Worm (Caenorhabditis elegans) whole organism, late embryonic: ENCODE data around the gene Y54G2A.38.
"Not testable (repeated sequence)": the region's sequence is repeated elsewhere in the genome, so short reads cannot be mapped to it uniquely, and the experiment has no call there.

Source experiments
- C38D4.7 ChIP-seq: fragments of 200-800 bp; sonication (Bioruptor generic); optimal IDR thresholded peaks from 2 replicates; lab custom pipeline; 2018; ENCODE audit warnings: mild to moderate bottlenecking, missing genetic modification characterization, moderate library complexity, missing compliant biosample characterization
- F13H6.1 ChIP-seq: sonication (generic microtip); optimal IDR thresholded peaks from 2 replicates; lab custom pipeline; 2016; ENCODE audit warnings: missing genetic modification characterization, missing compliant biosample characterization
- K02D7.2 ChIP-seq: sonication (generic microtip); optimal IDR thresholded peaks from 2 replicates; lab custom pipeline; 2017; ENCODE audit warnings: mild to moderate bottlenecking, missing genetic modification characterization, missing compliant biosample characterization
- K09A11.1 ChIP-seq: sonication (generic microtip); optimal IDR thresholded peaks from 2 replicates; lab custom pipeline; 2017; ENCODE audit warnings: antibody characterized with exemption, mild to moderate bottlenecking, missing genetic modification characterization, missing compliant biosample characterization; ENCODE audit not compliant: insufficient read depth
- Y22D7AL.16 ChIP-seq: sonication (generic microtip); optimal IDR thresholded peaks from 2 replicates; lab custom pipeline; 2016; ENCODE audit warnings: missing genetic modification characterization, missing compliant biosample characterization
- ahr-1 ChIP-seq: sonication (generic microtip); optimal IDR thresholded peaks from 2 replicates; lab custom pipeline; 2016; ENCODE audit warnings: missing genetic modification characterization, missing compliant biosample characterization
- ama-1 ChIP-seq: fragments of 150-350 bp; optimal IDR thresholded peaks from 2 replicates; lab custom pipeline; 2014
- ceh-14 ChIP-seq: sonication (generic microtip); optimal IDR thresholded peaks from 2 replicates; lab custom pipeline; 2016; ENCODE audit warnings: missing genotype, missing genetic modification characterization, missing compliant biosample characterization
- ceh-18 ChIP-seq: sonication (generic microtip); optimal IDR thresholded peaks from 2 replicates; lab custom pipeline; 2016; ENCODE audit warnings: missing genetic modification characterization, missing compliant biosample characterization
- ceh-19 ChIP-seq: fragments of 200-800 bp; sonication (Bioruptor generic); optimal IDR thresholded peaks from 2 replicates; lab custom pipeline; 2018; ENCODE audit warnings: mild to moderate bottlenecking, missing genetic modification characterization, missing compliant biosample characterization
- ceh-2 ChIP-seq: sonication (generic microtip); optimal IDR thresholded peaks from 2 replicates; lab custom pipeline; 2016; ENCODE audit warnings: missing genotype, missing genetic modification characterization, missing compliant biosample characterization
- ceh-22 ChIP-seq: sonication (generic microtip); optimal IDR thresholded peaks from 2 replicates; lab custom pipeline; 2017; ENCODE audit warnings: missing biosample characterization, missing genetic modification characterization
- ceh-30 ChIP-seq: fragments of 150-350 bp; optimal IDR thresholded peaks from 2 replicates; lab custom pipeline; 2014; ENCODE audit warnings: missing biosample characterization, missing genetic modification characterization
- ceh-31 ChIP-seq: sonication (generic microtip); optimal IDR thresholded peaks from 2 replicates; lab custom pipeline; 2016; ENCODE audit warnings: missing genetic modification characterization, missing compliant biosample characterization
- ceh-34 ChIP-seq: sonication (generic microtip); optimal IDR thresholded peaks from 2 replicates; lab custom pipeline; 2016; ENCODE audit warnings: mild to moderate bottlenecking, missing genetic modification characterization, missing compliant biosample characterization
- ceh-45 ChIP-seq: fragments of 200-800 bp; sonication (Bioruptor generic); IDR thresholded peaks from 2 replicates; pipeline ENCODE4 v1.3.6; 2022; ENCODE audit warnings: missing genetic modification reagents, missing genetic modification characterization, missing compliant biosample characterization
- ceh-48 ChIP-seq: sonication (generic microtip); optimal IDR thresholded peaks from 2 replicates; lab custom pipeline; 2016; ENCODE audit warnings: missing genetic modification characterization, inconsistent platforms, missing compliant biosample characterization
- elt-2 ChIP-seq: sonication (generic microtip); optimal IDR thresholded peaks from 2 replicates; lab custom pipeline; 2016; ENCODE audit warnings: missing genetic modification reagents, missing genetic modification characterization, missing compliant biosample characterization
- elt-4 ChIP-seq: sonication (generic microtip); optimal IDR thresholded peaks from 2 replicates; lab custom pipeline; 2016; ENCODE audit warnings: missing genetic modification characterization, missing compliant biosample characterization
- ets-4 ChIP-seq: sonication (generic microtip); optimal IDR thresholded peaks from 2 replicates; lab custom pipeline; 2016; ENCODE audit warnings: missing genetic modification characterization, missing compliant biosample characterization
- eyg-1 ChIP-seq: sonication (generic microtip); optimal IDR thresholded peaks from 2 replicates; lab custom pipeline; 2016; ENCODE audit warnings: missing genotype, missing genetic modification characterization, missing compliant biosample characterization
- fax-1 ChIP-seq: sonication (generic microtip); optimal IDR thresholded peaks from 2 replicates; lab custom pipeline; 2016; ENCODE audit warnings: missing genotype, missing genetic modification characterization, missing compliant biosample characterization
- gmeb-2 ChIP-seq: sonication (generic microtip); optimal IDR thresholded peaks from 2 replicates; lab custom pipeline; 2016; ENCODE audit warnings: missing genetic modification characterization, inconsistent platforms, missing compliant biosample characterization
- hlh-13 ChIP-seq: fragments of 200-800 bp; sonication (Bioruptor generic); optimal IDR thresholded peaks from 2 replicates; lab custom pipeline; 2018; ENCODE audit warnings: mild to moderate bottlenecking, missing genetic modification characterization, missing compliant biosample characterization
- hlh-30 ChIP-seq: sonication (generic microtip); optimal IDR thresholded peaks from 2 replicates; lab custom pipeline; 2017; ENCODE audit warnings: antibody characterized with exemption, missing genetic modification characterization, missing compliant biosample characterization; ENCODE audit not compliant: insufficient read depth
- hlh-6 ChIP-seq: sonication (generic microtip); optimal IDR thresholded peaks from 2 replicates; lab custom pipeline; 2016; ENCODE audit warnings: missing genotype, missing genetic modification characterization, missing compliant biosample characterization
- hlh-8 ChIP-seq: sonication (generic microtip); optimal IDR thresholded peaks from 2 replicates; lab custom pipeline; 2016; ENCODE audit warnings: missing genotype, missing genetic modification characterization, missing compliant biosample characterization
- lim-6 ChIP-seq: sonication (generic microtip); optimal IDR thresholded peaks from 2 replicates; lab custom pipeline; 2016; ENCODE audit warnings: missing genetic modification characterization, missing compliant biosample characterization
- lin-11 ChIP-seq: fragments of 200-800 bp; sonication (Bioruptor generic); optimal IDR thresholded peaks from 2 replicates; lab custom pipeline; 2018; ENCODE audit warnings: mild to moderate bottlenecking, missing genetic modification characterization, missing compliant biosample characterization
- nhr-232 ChIP-seq: sonication (generic microtip); optimal IDR thresholded peaks from 2 replicates; lab custom pipeline; 2016; ENCODE audit warnings: missing genetic modification characterization, missing compliant biosample characterization
- npax-4 ChIP-seq: sonication (generic microtip); optimal IDR thresholded peaks from 2 replicates; lab custom pipeline; 2016; ENCODE audit warnings: missing genetic modification characterization, missing compliant biosample characterization
- pag-3 ChIP-seq: sonication (generic microtip); optimal IDR thresholded peaks from 2 replicates; lab custom pipeline; 2016; ENCODE audit warnings: missing compliant biosample characterization, missing genetic modification characterization, borderline replicate concordance
- pax-1 ChIP-seq: fragments of 150-350 bp; optimal IDR thresholded peaks from 2 replicates; lab custom pipeline; 2014; ENCODE audit warnings: missing biosample characterization, missing genetic modification characterization
- pha-4 ChIP-seq: fragments of 150-350 bp; optimal IDR thresholded peaks from 2 replicates; lab custom pipeline; 2018; ENCODE audit warnings: missing biosample characterization, missing genetic modification reagents, missing genetic modification characterization
- pros-1 ChIP-seq: fragments of 150-350 bp; optimal IDR thresholded peaks from 2 replicates; lab custom pipeline; 2014; ENCODE audit warnings: missing biosample characterization, missing genetic modification reagents, missing genetic modification characterization
- ref-2 ChIP-seq: sonication (generic microtip); optimal IDR thresholded peaks from 2 replicates; lab custom pipeline; 2016; ENCODE audit warnings: missing genetic modification characterization, missing compliant biosample characterization
- sdc-2 ChIP-seq: sonication (generic microtip); optimal IDR thresholded peaks from 2 replicates; lab custom pipeline; 2016; ENCODE audit warnings: missing genotype, missing genetic modification characterization, missing compliant biosample characterization
- sox-4 ChIP-seq: sonication (generic microtip); optimal IDR thresholded peaks from 2 replicates; lab custom pipeline; 2017; ENCODE audit warnings: mild to moderate bottlenecking, missing genetic modification characterization, inconsistent platforms, missing compliant biosample characterization
- syd-9 ChIP-seq: sonication (generic microtip); optimal IDR thresholded peaks from 2 replicates; lab custom pipeline; 2016; ENCODE audit warnings: mild to moderate bottlenecking, missing genetic modification characterization, moderate library complexity, missing compliant biosample characterization
- tbx-2 ChIP-seq: sonication (generic microtip); optimal IDR thresholded peaks from 2 replicates; lab custom pipeline; 2016; ENCODE audit warnings: missing genetic modification characterization, missing compliant biosample characterization
- ttx-3 ChIP-seq: sonication (generic microtip); optimal IDR thresholded peaks from 2 replicates; lab custom pipeline; 2016; ENCODE audit warnings: missing genetic modification reagents, missing genetic modification characterization, missing compliant biosample characterization
- unc-3 ChIP-seq, 2 experiments: fragments of 200-800 bp in 1 of 2; sonication (Bioruptor generic) in 1 of 2; sonication (generic microtip) in 1 of 2; conservative IDR thresholded peaks in 1 of 2; optimal IDR thresholded peaks in 1 of 2; 2 replicates each; pipeline versions ENCODE4 v1.3.6 to Lab custom; 2016 to 2022; ENCODE audit warnings: missing compliant biosample characterization in 2 of 2, missing genetic modification characterization in 2 of 2, missing genetic modification reagents in 1 of 2
- unc-55 ChIP-seq: sonication (generic microtip); optimal IDR thresholded peaks from 2 replicates; lab custom pipeline; 2017; ENCODE audit warnings: missing biosample characterization, missing genetic modification reagents, missing genetic modification characterization
- unc-86 ChIP-seq: sonication (generic microtip); optimal IDR thresholded peaks from 2 replicates; lab custom pipeline; 2016; ENCODE audit warnings: missing genetic modification characterization, missing compliant biosample characterization
- ztf-16 ChIP-seq: sonication (generic microtip); optimal IDR thresholded peaks from 2 replicates; lab custom pipeline; 2017; ENCODE audit warnings: missing genetic modification characterization, missing compliant biosample characterization

Y54G2A.38 gene

ce11 chrIV:2712935-2713334 is 46.3 kb upstream of the Y54G2A.38 start, which contains the start of gene Y94H6A.12:
Gene Y94H6A.12, minus strand, starts transcription at chrIV:2713035.
- TF ChIP-seq K09A11.1 (tag; lab: Kevin White, UChicago) (no peak), Y22D7AL.16 (tag; lab: Kevin White, UChicago) (no peak), ceh-30 (tag; lab: Kevin White, UChicago) (no peak), sdc-2 (tag; lab: Kevin White, UChicago) (no peak), ceh-34 (tag; lab: Kevin White, UChicago) (no peak)

DNA sequence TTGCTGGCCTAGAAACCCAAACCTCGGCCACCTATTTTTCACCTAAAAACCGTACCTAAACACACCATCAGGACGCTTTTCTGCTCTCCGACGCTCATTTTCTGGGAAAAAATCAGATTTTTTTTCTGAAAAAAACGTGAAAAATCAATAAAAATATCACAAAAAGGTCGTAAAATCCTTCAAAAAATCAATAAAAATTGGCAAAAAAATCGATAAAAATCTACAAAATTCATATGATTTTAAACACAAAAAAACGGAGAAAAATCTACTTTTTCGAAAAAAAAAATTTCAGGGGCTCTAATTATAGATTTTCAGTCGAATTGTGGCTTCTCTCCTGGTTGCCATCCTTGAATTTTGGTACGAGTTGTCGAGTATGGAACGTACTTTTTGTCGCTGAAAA is 42.8 kb upstream of the Y54G2A.38 start, which contains the start of gene Y94H6A.7:
Gene Y94H6A.7, minus strand, starts transcription at position 101 of the 400 bp plus-strand sequence.
- not testable (repeated sequence) for TF ChIP-seq ama-1; ceh-19 (GFP tag; lab: Kevin White, UChicago); hlh-30 (tag; lab: Kevin White, UChicago)

DNA sequence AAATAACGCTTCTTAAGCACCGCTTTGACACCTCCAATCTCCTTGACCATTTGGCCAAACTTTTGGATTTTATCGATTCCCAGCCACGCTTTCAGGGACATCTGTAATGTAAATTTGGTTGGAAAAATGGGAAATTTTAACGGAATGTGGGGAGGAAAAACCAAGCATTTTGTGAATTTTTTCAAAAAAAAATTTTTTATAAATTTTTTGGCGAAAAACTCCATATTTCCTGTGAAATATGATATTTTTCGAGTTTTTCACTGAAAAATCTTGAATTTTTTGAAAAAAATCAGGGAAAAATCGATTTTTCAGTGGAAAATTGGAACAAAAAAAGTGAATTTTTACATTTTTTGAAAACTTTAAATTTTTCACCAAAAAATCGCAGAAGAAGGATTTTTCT is 39.5 kb upstream of the Y54G2A.38 start, which contains the start of gene ndua-12:
Gene ndua-12, minus strand, starts transcription at position 101 of the 400 bp plus-strand sequence.
- not testable (repeated sequence) for TF ChIP-seq fax-1; ets-4 (tag; lab: Kevin White, UChicago); K09A11.1 (tag; lab: Kevin White, UChicago)
- TF ChIP-seq, all 69 proteins: peak for 0; not testable (repeated sequence) for 69

- TF ChIP-seq pax-1 (tag; lab: Kevin White, UChicago): no peak
- TF ChIP-seq pha-4 (tag; lab: Kevin White, UChicago): no peak
- TF ChIP-seq npax-4 (tag; lab: Kevin White, UChicago): no peak
- no peak for TF ChIP-seq F13H6.1 (tag; lab: Kevin White, UChicago)
- TF ChIP-seq hlh-6: no peak
- TF ChIP-seq ceh-14 (tag; lab: Kevin White, UChicago): no peak
- peak; percentile 4 for TF ChIP-seq sox-4 (tag; lab: Kevin White, UChicago)
- peak; percentile 19 for TF ChIP-seq lin-11 (tag; lab: Kevin White, UChicago)
- TF ChIP-seq eyg-1 (tag; lab: Kevin White, UChicago): no peak
- no peak for TF ChIP-seq ceh-30 (tag; lab: Kevin White, UChicago)
- TF ChIP-seq unc-3 (GFP tag; conservative IDR thresholded peaks at IDR 0.05; lab: Robert Waterston, UW): 0 out of 2 replicates have a peak, but pooled peaks have one; percentile 7
- TF ChIP-seq unc-3 (tag; optimal IDR thresholded peaks at IDR 0.05; lab: Kevin White, UChicago): no peak
- no peak for TF ChIP-seq ceh-19 (GFP tag; lab: Kevin White, UChicago)
- no peak for TF ChIP-seq C38D4.7 (GFP tag; lab: Kevin White, UChicago)
- TF ChIP-seq K02D7.2: no peak
- no peak for TF ChIP-seq ttx-3 (tag; lab: Kevin White, UChicago)
- no peak for TF ChIP-seq pros-1 (tag; lab: Kevin White, UChicago)
- no peak for TF ChIP-seq ahr-1 (tag; lab: Kevin White, UChicago)
- no peak for TF ChIP-seq hlh-13 (GFP tag; lab: Kevin White, UChicago)
- no peak for TF ChIP-seq unc-55 (GFP tag; lab: Kevin White, UChicago)
- TF ChIP-seq ceh-48 (tag; lab: Kevin White, UChicago): peak; percentile 7
- peak; percentile 49 for TF ChIP-seq elt-2
- peak; percentile 45 for TF ChIP-seq ceh-31 (tag; lab: Kevin White, UChicago)
- no peak for TF ChIP-seq lim-6
- no peak for TF ChIP-seq tbx-2
- TF ChIP-seq ceh-22: no peak
- no peak for TF ChIP-seq hlh-30 (tag; lab: Kevin White, UChicago)
- TF ChIP-seq nhr-232 (tag; lab: Kevin White, UChicago): no peak
- no peak for TF ChIP-seq Y22D7AL.16 (tag; lab: Kevin White, UChicago)
- TF ChIP-seq gmeb-2 (tag; lab: Kevin White, UChicago): peak; percentile 8
- TF ChIP-seq pag-3: no peak
- no peak for TF ChIP-seq hlh-8
- TF ChIP-seq unc-86: peak; percentile 15
- no peak for TF ChIP-seq ztf-16 (tag; lab: Kevin White, UChicago)
- TF ChIP-seq ceh-45 (GFP tag; lab: Robert Waterston, UW): no peak; the same call in 1 of the 2 replicates
- peak; percentile 13 for TF ChIP-seq ceh-18
- TF ChIP-seq sdc-2 (tag; lab: Kevin White, UChicago): no peak
- TF ChIP-seq ceh-34 (tag; lab: Kevin White, UChicago): no peak
- TF ChIP-seq ceh-2 (tag; lab: Kevin White, UChicago): peak; percentile 41
- TF ChIP-seq syd-9 (tag; lab: Kevin White, UChicago): no peak
- peak; percentile 15 for TF ChIP-seq ref-2 (tag; lab: Kevin White, UChicago)
- TF ChIP-seq elt-4 (tag; lab: Kevin White, UChicago): no peak
Measured at ce11 chrIV:2725784-2726183, 33.5 kb upstream of the Y54G2A.38 start, which contains the start of gene ubxn-2. Gene ubxn-2, minus strand, starts transcription at chrIV:2725819.
